Fruit fly (Drosophila melanogaster): ENCODE results near the gene chif.

chif gene

dm6 chr2L:16350742-16351568 lies 1.5 kb downstream of the chif start:
- peak; percentile 99 for TF ChIP-seq woc (GFP tag; optimal IDR thresholded peaks at IDR 0.05)
- TF ChIP-seq Sp1 (GFP tag; optimal IDR thresholded peaks at IDR 0.05): peak; percentile 100
- peak; percentile 100 for TF ChIP-seq psq (GFP tag; optimal IDR thresholded peaks at IDR 0.05)
- peak; percentile 44 for TF ChIP-seq jim (GFP tag; optimal IDR thresholded peaks at IDR 0.05)
- peak; percentile 98 for TF ChIP-seq dmrt93B (GFP tag; optimal IDR thresholded peaks at IDR 0.05)
- peak; percentile 95 for TF ChIP-seq Rel (GFP tag; optimal IDR thresholded peaks at IDR 0.05)
- peak; percentile 93 for TF ChIP-seq Rel (tag; optimal IDR thresholded peaks at IDR 0.05)
- TF ChIP-seq N (GFP tag; optimal IDR thresholded peaks at IDR 0.05): no peak
- peak; percentile 47 for TF ChIP-seq Hr83 (GFP tag; optimal IDR thresholded peaks at IDR 0.05; ENCODE audit: poor library complexity, severe bottlenecking)
- TF ChIP-seq sv (GFP tag; optimal IDR thresholded peaks at IDR 0.05): peak; percentile 99
- TF ChIP-seq Dfd (GFP tag; optimal IDR thresholded peaks at IDR 0.05): peak; percentile 91
- TF ChIP-seq Abd-B (GFP tag; optimal IDR thresholded peaks at IDR 0.05): no peak
- TF ChIP-seq dl (GFP tag; optimal IDR thresholded peaks at IDR 0.05; ENCODE audit: insufficient read depth in 1 of 2, partially characterized antibody in 2 of 2): no peak
- peak; percentile 90 for TF ChIP-seq dsf (GFP tag; optimal IDR thresholded peaks at IDR 0.05; ENCODE audit: borderline replicate concordance)
- TF ChIP-seq CG32264 (GFP tag; optimal IDR thresholded peaks at IDR 0.05): peak; percentile 95
- peak; percentile 98 for TF ChIP-seq Jra (GFP tag; optimal IDR thresholded peaks at IDR 0.05)
- TF ChIP-seq pan (optimal IDR thresholded peaks at IDR 0.05): no peak
- peak; percentile 96 for TF ChIP-seq CrebA (GFP tag; optimal IDR thresholded peaks at IDR 0.05; ENCODE audit: borderline replicate concordance)
- TF ChIP-seq br (GFP tag; optimal IDR thresholded peaks at IDR 0.05): peak; percentile 99
- TF ChIP-seq foxo (GFP tag; optimal IDR thresholded peaks at IDR 0.05): peak; percentile 93 to 99
- peak; percentile 99 for TF ChIP-seq h (GFP tag; optimal IDR thresholded peaks at IDR 0.05)
- TF ChIP-seq lola (GFP tag; optimal IDR thresholded peaks at IDR 0.05): no peak
- TF ChIP-seq usp (GFP tag; optimal IDR thresholded peaks at IDR 0.05): no peak
- peak; percentile 92 for TF ChIP-seq GATAd (GFP tag; optimal IDR thresholded peaks at IDR 0.05)
- peak; percentile 99 for TF ChIP-seq fru (GFP tag; optimal IDR thresholded peaks at IDR 0.05)
- TF ChIP-seq Vsx2 (GFP tag; optimal IDR thresholded peaks at IDR 0.05; ENCODE audit: partially characterized antibody): no peak
- peak; percentile 98 for TF ChIP-seq brk (GFP tag; optimal IDR thresholded peaks at IDR 0.05)
- peak; percentile 98 for TF ChIP-seq sage (GFP tag; optimal IDR thresholded peaks at IDR 0.05)
- TF ChIP-seq CG9705 (GFP tag; optimal IDR thresholded peaks at IDR 0.05): peak; percentile 98
- TF ChIP-seq Mio (GFP tag; optimal IDR thresholded peaks at IDR 0.05): peak; percentile 89
- peak; percentile 96 for TF ChIP-seq tai (GFP tag; optimal IDR thresholded peaks at IDR 0.05)
- TF ChIP-seq Myc (optimal IDR thresholded peaks at IDR 0.05): no peak
- TF ChIP-seq rgr (GFP tag; optimal IDR thresholded peaks at IDR 0.05): peak; percentile 99
- TF ChIP-seq HLH106 (tag; optimal IDR thresholded peaks at IDR 0.05): peak; percentile 99
- TF ChIP-seq Dif (GFP tag; optimal IDR thresholded peaks at IDR 0.05; ENCODE audit: partially characterized antibody): no peak
- no peak for TF ChIP-seq Hr78 (GFP tag; optimal IDR thresholded peaks at IDR 0.05)
- TF ChIP-seq Hnf4 (GFP tag; optimal IDR thresholded peaks at IDR 0.05): peak; percentile 98
- peak; percentile 99 for TF ChIP-seq ey (GFP tag; optimal IDR thresholded peaks at IDR 0.05)
- peak; percentile 99 for TF ChIP-seq OdsH (GFP tag; optimal IDR thresholded peaks at IDR 0.05)

- peak; percentile 39 for TF ChIP-seq woc (GFP tag; optimal IDR thresholded peaks at IDR 0.05)
- TF ChIP-seq psq (GFP tag; optimal IDR thresholded peaks at IDR 0.05): no peak
- TF ChIP-seq Sp1 (GFP tag; optimal IDR thresholded peaks at IDR 0.05): peak; percentile 87
- peak; percentile 51 for TF ChIP-seq sv (GFP tag; optimal IDR thresholded peaks at IDR 0.05)
- peak; percentile 60 for TF ChIP-seq CG9705 (GFP tag; optimal IDR thresholded peaks at IDR 0.05)
- no peak for TF ChIP-seq Dfd (GFP tag; optimal IDR thresholded peaks at IDR 0.05)
- no peak for TF ChIP-seq N (GFP tag; optimal IDR thresholded peaks at IDR 0.05)
- peak; percentile 80 for TF ChIP-seq ey (GFP tag; optimal IDR thresholded peaks at IDR 0.05)
- TF ChIP-seq Jra (GFP tag; optimal IDR thresholded peaks at IDR 0.05): peak; percentile 34
- TF ChIP-seq dmrt93B (GFP tag; optimal IDR thresholded peaks at IDR 0.05): peak; percentile 78
- peak in 1 of 2 experiments; percentile 93 for TF ChIP-seq foxo (GFP tag; optimal IDR thresholded peaks at IDR 0.05)
- no peak for TF ChIP-seq Hnf4 (GFP tag; optimal IDR thresholded peaks at IDR 0.05)
- TF ChIP-seq tai (GFP tag; optimal IDR thresholded peaks at IDR 0.05): no peak
- peak; percentile 84 for TF ChIP-seq OdsH (GFP tag; optimal IDR thresholded peaks at IDR 0.05)
- TF ChIP-seq rgr (GFP tag; optimal IDR thresholded peaks at IDR 0.05): peak; percentile 88
- TF ChIP-seq brk (GFP tag; optimal IDR thresholded peaks at IDR 0.05): no peak
- no peak for TF ChIP-seq dl (GFP tag; optimal IDR thresholded peaks at IDR 0.05; ENCODE audit: insufficient read depth in 1 of 2, partially characterized antibody in 2 of 2)
- peak; percentile 78 for TF ChIP-seq h (GFP tag; optimal IDR thresholded peaks at IDR 0.05)
- TF ChIP-seq usp (GFP tag; optimal IDR thresholded peaks at IDR 0.05): no peak
- peak; percentile 84 for TF ChIP-seq Hr83 (GFP tag; optimal IDR thresholded peaks at IDR 0.05; ENCODE audit: poor library complexity, severe bottlenecking)
- no peak for TF ChIP-seq CrebA (GFP tag; optimal IDR thresholded peaks at IDR 0.05; ENCODE audit: borderline replicate concordance)
- peak; percentile 91 for TF ChIP-seq HLH106 (tag; optimal IDR thresholded peaks at IDR 0.05)
- TF ChIP-seq CG32264 (GFP tag; optimal IDR thresholded peaks at IDR 0.05): peak; percentile 59
- TF ChIP-seq Rel (GFP tag; optimal IDR thresholded peaks at IDR 0.05): no peak
- peak; percentile 89 for TF ChIP-seq Rel (tag; optimal IDR thresholded peaks at IDR 0.05)
- TF ChIP-seq Myc (optimal IDR thresholded peaks at IDR 0.05): no peak
- TF ChIP-seq fru (GFP tag; optimal IDR thresholded peaks at IDR 0.05): peak; percentile 77
- TF ChIP-seq GATAd (GFP tag; optimal IDR thresholded peaks at IDR 0.05): peak; percentile 42
- no peak for TF ChIP-seq Abd-B (GFP tag; optimal IDR thresholded peaks at IDR 0.05)
- TF ChIP-seq sage (GFP tag; optimal IDR thresholded peaks at IDR 0.05): peak; percentile 56
Observed at dm6 chr2L:16350160-16350633, 2.2 kb downstream of the chif start.

Data from whole organism, wandering third instar larva.